Worm (Caenorhabditis elegans): ENCODE results near the gene srf-3.
"Not testable (repeated sequence)": the region's sequence is repeated elsewhere in the genome, so short reads cannot be mapped to it uniquely, and the experiment has no call there.

srf-3 gene

ce11 chrIV:12859797-12860196 lies 10.5 kb downstream of the srf-3 start, which contains the start of gene gcy-18:
Gene gcy-18, plus strand, starts transcription at chrIV:12860097.
- TF ChIP-seq elt-3 (tag; optimal IDR thresholded peaks at IDR 0.05) (no peak), tbx-8 (GFP tag; optimal IDR thresholded peaks at IDR 0.05) (no peak), sptf-1 (tag; optimal IDR thresholded peaks at IDR 0.05) (no peak), zip-8 (tag; optimal IDR thresholded peaks at IDR 0.05) (no peak), bed-3 (GFP tag; optimal IDR thresholded peaks at IDR 0.05) (no peak), mab-5 (tag; optimal IDR thresholded peaks at IDR 0.05) (no peak), sem-2 (GFP tag; optimal IDR thresholded peaks at IDR 0.05) (no peak), drap-1 (GFP tag; optimal IDR thresholded peaks at IDR 0.05) (no peak), ceh-43 (GFP tag; optimal IDR thresholded peaks at IDR 0.05) (no peak)

- TF ChIP-seq blmp-1 (tag; optimal IDR thresholded peaks at IDR 0.05) = no peak
- no peak for TF ChIP-seq flh-1 (GFP tag; optimal IDR thresholded peaks at IDR 0.05)
- no peak for TF ChIP-seq mls-2 (tag; optimal IDR thresholded peaks at IDR 0.05)
- no peak for TF ChIP-seq lin-13 (tag; optimal IDR thresholded peaks at IDR 0.05)
- no peak for TF ChIP-seq M03D4.4 (tag; optimal IDR thresholded peaks at IDR 0.05)
- no peak for TF ChIP-seq lsy-2 (tag; optimal IDR thresholded peaks at IDR 0.05)
Observed at ce11 chrIV:12865884-12866283, 16.6 kb downstream of the srf-3 start, which contains the start of gene clec-186. Gene clec-186, plus strand, starts transcription at chrIV:12866109.

ce11 chrIV:12869383-12869782 lies 20.1 kb downstream of the srf-3 start:
- no peak for TF ChIP-seq sem-2 (GFP tag; optimal IDR thresholded peaks at IDR 0.05)
- TF ChIP-seq ham-2 (GFP tag; optimal IDR thresholded peaks at IDR 0.05) = no peak
- no peak for TF ChIP-seq drap-1 (GFP tag; optimal IDR thresholded peaks at IDR 0.05)
- TF ChIP-seq nhr-76 (tag; optimal IDR thresholded peaks at IDR 0.05) = no peak
- TF ChIP-seq ceh-83 (GFP tag; optimal IDR thresholded peaks at IDR 0.05) = no peak
- no peak for TF ChIP-seq elt-3 (tag; optimal IDR thresholded peaks at IDR 0.05)
- TF ChIP-seq ceh-43 (GFP tag; optimal IDR thresholded peaks at IDR 0.05) = no peak

- no peak for TF ChIP-seq elt-3 (tag; optimal IDR thresholded peaks at IDR 0.05)
- no peak for TF ChIP-seq nhr-12 (tag; optimal IDR thresholded peaks at IDR 0.05)
- TF ChIP-seq lin-13 (tag; optimal IDR thresholded peaks at IDR 0.05) = no peak
Observed at ce11 chrIV:12869812-12870211, 20.5 kb downstream of the srf-3 start.

ce11 chrIV:12870315-12870714 lies 21.0 kb downstream of the srf-3 start:
- TF ChIP-seq zip-8 (tag; optimal IDR thresholded peaks at IDR 0.05) (peak; percentile 84), snpc-4 (tag; optimal IDR thresholded peaks at IDR 0.05) (no peak)

ce11 chrIV:12871445-12871947 lies 22.2 kb downstream of the srf-3 start, which contains the start of gene clec-187:
Gene clec-187, minus strand, starts transcription at chrIV:12871495.
- no peak for TF ChIP-seq nhr-76 (tag; optimal IDR thresholded peaks at IDR 0.05)

ce11 chrIV:12875260-12875659 lies 25.9 kb downstream of the srf-3 start, which contains the start of gene ZK896.1:
Gene ZK896.1, minus strand, starts transcription at chrIV:12875360.
- not testable (repeated sequence) for TF ChIP-seq nhr-12, nhr-237, hlh-1 (tag; optimal IDR thresholded peaks at IDR 0.05)

ce11 chrIV:12876558-12876957 lies 27.2 kb downstream of the srf-3 start:
- TF ChIP-seq elt-1 (tag; optimal IDR thresholded peaks at IDR 0.05; ENCODE audit: borderline replicate concordance, insufficient read depth) (no peak), tbx-8 (GFP tag; optimal IDR thresholded peaks at IDR 0.05) (no peak), ztf-11 (tag; optimal IDR thresholded peaks at IDR 0.05) (no peak), zip-8 (tag; optimal IDR thresholded peaks at IDR 0.05) (no peak), ham-2 (GFP tag; optimal IDR thresholded peaks at IDR 0.05) (no peak), nhr-76 (tag; optimal IDR thresholded peaks at IDR 0.05) (no peak), mep-1 (tag; optimal IDR thresholded peaks at IDR 0.05) (no peak), nhr-2 (tag; optimal IDR thresholded peaks at IDR 0.05) (no peak), elt-3 (tag; optimal IDR thresholded peaks at IDR 0.05) (no peak), nhr-237 (tag; optimal IDR thresholded peaks at IDR 0.05) (no peak), lsy-2 (tag; optimal IDR thresholded peaks at IDR 0.05) (no peak)

All from whole organism, mixed stage, embryonic.